Fruit fly (Drosophila melanogaster) whole organism, pupa: ENCODE results near the gene CG2082.

Source experiments
- CG34367 ChIP-seq: fragments of 200-800 bp; sonication (Bioruptor generic); optimal IDR thresholded peaks from 2 replicates; lab custom pipeline; 2018; ENCODE audit warnings: missing biosample characterization, mild to moderate bottlenecking, missing genetic modification characterization
- CG4496 ChIP-seq: fragments of 200-800 bp; sonication (Bioruptor generic); IDR thresholded peaks from 3 replicates; pipeline ENCODE4 v1.3.6; 2022; ENCODE audit warnings: missing biosample characterization, missing genetic modification characterization
- CG9948 ChIP-seq: fragments of 200-800 bp; sonication (Bioruptor generic); optimal IDR thresholded peaks from 2 replicates; lab custom pipeline; 2018; ENCODE audit warnings: missing biosample characterization, mild to moderate bottlenecking, missing genetic modification characterization, moderate library complexity
- EcR ChIP-seq: fragments of 200-800 bp; sonication (Bioruptor generic); optimal IDR thresholded peaks from 3 replicates; lab custom pipeline; 2019; ENCODE audit warnings: missing biosample characterization, missing genetic modification characterization, mild to moderate bottlenecking, moderate library complexity, missing genetic modification reagents
- Ets98B ChIP-seq: fragments of 200-800 bp; sonication (Bioruptor generic); IDR thresholded peaks from 2 replicates; pipeline ENCODE4 v1.3.6; 2022; ENCODE audit warnings: missing biosample characterization, missing genetic modification characterization

DNA sequence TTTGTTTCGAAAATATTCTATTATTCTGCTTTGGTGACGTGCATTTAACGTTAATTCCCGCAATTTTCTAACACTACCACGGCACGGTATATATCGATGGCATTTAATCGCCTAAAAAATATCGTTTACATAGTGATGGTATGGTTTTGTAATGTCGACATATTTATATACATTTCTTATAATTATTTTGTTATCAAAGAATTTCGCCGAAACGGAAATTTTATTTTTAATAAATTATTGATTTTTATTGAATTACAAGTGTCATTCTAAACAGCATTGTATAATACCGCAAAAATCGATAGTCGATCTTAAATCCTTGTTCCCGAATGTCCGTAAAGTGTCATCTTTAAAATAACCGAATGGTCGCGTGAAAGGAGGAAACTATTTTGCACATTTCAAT is 43.6 kb upstream of the CG2082 start, which contains the start of the genes Sec20 and dgrn:
- TF ChIP-seq CG34367 (tag; lab: Kevin White, UChicago) (peak; percentile 25), Ets98B (GFP tag; lab: Robert Waterston, UW) (peak; percentile 22; the same call in 1 of the 2 replicates), CG9948 (tag; lab: Kevin White, UChicago) (peak; percentile 43), EcR (no peak), CG4496 (GFP tag; lab: Robert Waterston, UW) (no peak)
